1 fruit fly cellular context compared by ENCODE assay signal in the genomic region with DNA sequence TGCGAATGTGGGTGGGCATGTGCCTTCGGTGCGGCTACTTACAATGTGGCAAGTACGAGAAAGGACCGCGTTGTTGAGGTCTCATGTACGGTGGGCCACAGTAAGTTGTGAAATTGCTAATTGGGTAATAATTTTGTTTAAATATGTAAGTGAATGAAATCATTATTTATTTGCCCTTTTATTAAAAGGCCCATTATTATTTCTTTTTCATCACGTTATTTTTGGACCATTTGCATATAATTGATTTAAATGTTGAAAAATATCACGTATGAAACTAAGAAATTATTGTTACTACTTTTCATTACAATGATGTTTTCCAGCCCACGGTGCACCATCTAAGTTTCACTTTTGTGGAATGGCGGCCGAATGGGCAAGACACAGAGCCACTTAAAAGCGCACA.
TF ChIP-seq lines count a peak whose summit lies in the region.

No protein-coding gene starts in this region.

TF ChIP-seq in whole organism, embryonic, 481 proteins besides CTCF, POLR2A, EP300 and RAD21 (continued from another document):
- TF ChIP-seq CG18011 (GFP tag; optimal IDR thresholded peaks at IDR 0.05; lab: Kevin White, UChicago) (no peak), CG4730 (GFP tag; IDR thresholded peaks at IDR 0.05; lab: Robert Waterston, UW) (no peak), gt (GFP tag; IDR thresholded peaks at IDR 0.05; lab: Robert Waterston, UW) (no peak), Mad (GFP tag; optimal IDR thresholded peaks at IDR 0.05; lab: Kevin White, UChicago) (no peak), CG4707 (GFP tag; optimal IDR thresholded peaks at IDR 0.05; lab: Kevin White, UChicago) (no peak), CG7556 (GFP tag; optimal IDR thresholded peaks at IDR 0.05; lab: Kevin White, UChicago) (peak; percentile 56), CG9727 (GFP tag; optimal IDR thresholded peaks at IDR 0.05; lab: Kevin White, UChicago) (peak; percentile 2), Sry-δ (GFP tag; optimal IDR thresholded peaks at IDR 0.05; lab: Kevin White, UChicago) (no peak), Abd-B (GFP tag; optimal IDR thresholded peaks at IDR 0.05; lab: Kevin White, UChicago) (no peak), cwo (GFP tag; optimal IDR thresholded peaks at IDR 0.05; lab: Kevin White, UChicago) (peak; percentile 35), ftz-f1 (GFP tag; optimal IDR thresholded peaks at IDR 0.05; lab: Kevin White, UChicago) (no peak), CG11695 (GFP tag; IDR thresholded peaks at IDR 0.05; lab: Robert Waterston, UW) (0 out of 3 replicates have a peak, but pooled peaks have one; percentile 32), CG15269 (tag; optimal IDR thresholded peaks at IDR 0.05; lab: Kevin White, UChicago) (peak; percentile 31), Hmr (GFP tag; optimal IDR thresholded peaks at IDR 0.05; lab: Kevin White, UChicago) (peak; percentile 49), CG18599 (GFP tag; optimal IDR thresholded peaks at IDR 0.05; lab: Kevin White, UChicago) (peak; percentile 68), trh (GFP tag; optimal IDR thresholded peaks at IDR 0.05; lab: Kevin White, UChicago) (no peak), odd (GFP tag; optimal IDR thresholded peaks at IDR 0.05; lab: Kevin White, UChicago) (no peak), slbo (GFP tag; IDR thresholded peaks at IDR 0.05; lab: Robert Waterston, UW) (0 out of 2 replicates have a peak, but pooled peaks have one; percentile 30), dmrt99B (tag; optimal IDR thresholded peaks at IDR 0.05; lab: Kevin White, UChicago) (peak; percentile 41), slou (GFP tag; optimal IDR thresholded peaks at IDR 0.05; lab: Kevin White, UChicago) (peak; percentile 13), CoRest (tag; optimal IDR thresholded peaks at IDR 0.05; lab: Kevin White, UChicago) (peak; percentile 25), sisA (GFP tag; IDR thresholded peaks at IDR 0.05; lab: Robert Waterston, UW) (no peak)
TF ChIP-seq in whole organism, embryonic: peak in this region for 32.
